Fruit fly (Drosophila melanogaster) Kc167 (cell line): ENCODE data around the gene CG32856.

ENCODE experiments used
- Myc ChIP-seq: fragments of >200 bp; optimal IDR thresholded peaks from 2 replicates; lab custom pipeline; 2017; ENCODE audit warnings: missing external identifiers
- Sin3A ChIP-seq: fragments of >200 bp; optimal IDR thresholded peaks from 2 replicates; lab custom pipeline; 2018; ENCODE audit warnings: missing external identifiers
- h ChIP-seq: fragments of >200 bp; optimal IDR thresholded peaks from 3 replicates; lab custom pipeline; 2018; ENCODE audit warnings: missing external identifiers
- insv ChIP-seq: fragments of >200 bp; optimal IDR thresholded peaks from 3 replicates; lab custom pipeline; 2018; ENCODE audit warnings: missing external identifiers
- psq ChIP-seq: fragments of >200 bp; optimal IDR thresholded peaks from 2 replicates; lab custom pipeline; 2017; ENCODE audit warnings: missing external identifiers

DNA sequence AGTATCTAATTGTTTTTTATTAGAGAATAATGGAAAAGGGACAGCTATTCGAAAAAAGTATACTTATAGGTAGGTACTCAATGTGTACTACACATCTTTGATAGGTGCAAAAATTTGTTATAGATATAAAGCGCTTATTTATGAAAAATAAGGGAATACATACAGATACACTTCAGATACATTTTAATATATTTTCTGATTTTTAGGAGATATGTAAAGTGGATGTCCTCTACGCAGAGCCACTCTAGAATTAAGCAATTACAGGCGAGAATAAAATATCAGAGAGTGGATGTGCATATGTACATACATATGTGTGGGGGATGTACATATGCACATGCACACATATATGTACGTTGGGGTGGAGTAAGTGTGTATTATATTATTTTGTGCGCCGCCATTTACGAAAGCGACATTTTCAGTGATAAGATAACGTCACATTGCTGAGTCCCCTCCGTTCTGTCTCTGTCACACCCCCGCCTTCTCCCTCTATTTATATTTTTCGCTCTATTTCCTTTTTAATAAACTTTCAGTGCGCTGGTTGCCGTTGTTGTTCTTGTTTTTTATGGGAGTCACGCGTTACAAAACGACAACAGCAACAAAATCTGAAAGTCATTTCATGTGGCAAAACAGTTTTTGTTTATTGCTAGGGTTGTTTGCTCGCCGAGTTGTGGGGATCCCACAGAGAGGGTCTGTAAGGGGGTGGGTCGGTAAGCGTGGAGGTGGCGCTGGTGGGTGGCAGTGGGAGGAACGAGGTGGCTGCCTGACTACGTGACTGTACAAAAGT is 39.7 kb upstream of the CG32856 start:
- no peak for TF ChIP-seq Sin3A (lab: Kevin White, UChicago)
- TF ChIP-seq Myc (lab: Kevin White, UChicago), result no peak
- TF ChIP-seq psq, result no peak
- TF ChIP-seq insv, result no peak
- no peak for TF ChIP-seq h (lab: Kevin White, UChicago)
